Worm (Caenorhabditis elegans) whole organism, L1 larva: ENCODE measurements around the gene F59E12.17.

Source experiments
- Y116A8C.19 ChIP-seq: sonication (generic microtip); optimal IDR thresholded peaks from 2 replicates; lab custom pipeline; 2016; ENCODE audit warnings: missing compliant biosample characterization, missing genetic modification characterization, borderline replicate concordance
- aha-1 ChIP-seq: fragments of 150-350 bp; optimal IDR thresholded peaks from 2 replicates; lab custom pipeline; 2014; ENCODE audit warnings: missing biosample characterization, missing genetic modification characterization
- aly-2 ChIP-seq: fragments of 150-350 bp; optimal IDR thresholded peaks from 2 replicates; lab custom pipeline; 2014; ENCODE audit warnings: missing biosample characterization, missing genetic modification characterization
- ama-1 ChIP-seq: fragments of 150-350 bp; optimal IDR thresholded peaks from 2 replicates; lab custom pipeline; 2014
- blmp-1 ChIP-seq: fragments of 150-350 bp; optimal IDR thresholded peaks from 2 replicates; lab custom pipeline; 2014; ENCODE audit warnings: missing biosample characterization, missing genetic modification characterization
- ceh-90 ChIP-seq: sonication (generic microtip); optimal IDR thresholded peaks from 2 replicates; lab custom pipeline; 2016; ENCODE audit warnings: missing genetic modification characterization, missing compliant biosample characterization
- dpl-1 ChIP-seq, 3 experiments: fragments of 150-350 bp in 2 of 3; sonication (generic microtip) in 1 of 3; optimal IDR thresholded peaks; 2 replicates each; lab custom pipeline; 2014 to 2017; ENCODE audit warnings: missing biosample characterization in 3 of 3, missing genetic modification characterization in 3 of 3, missing genetic modification reagents in 3 of 3
- dsc-1 ChIP-seq: sonication (generic microtip); optimal IDR thresholded peaks from 2 replicates; lab custom pipeline; 2016; ENCODE audit warnings: mild to moderate bottlenecking, missing genetic modification characterization, missing compliant biosample characterization
- efl-1 ChIP-seq, 4 experiments: fragments of 150-350 bp; optimal IDR thresholded peaks in 3 of 4; peaks in 1 of 4; 1 replicate in 1 of 4; 2 replicates in 3 of 4; lab custom pipeline; 2014; ENCODE audit warnings: missing biosample characterization in 2 of 4, missing genetic modification characterization in 2 of 4, missing genetic modification reagents in 2 of 4
- elt-2 ChIP-seq: sonication (generic microtip); optimal IDR thresholded peaks from 2 replicates; lab custom pipeline; 2016; ENCODE audit warnings: missing genetic modification characterization, mild to moderate bottlenecking, inconsistent platforms, missing compliant biosample characterization, missing genetic modification reagents
- fkh-4 ChIP-seq: sonication (generic microtip); optimal IDR thresholded peaks from 2 replicates; lab custom pipeline; 2016; ENCODE audit warnings: missing compliant biosample characterization, missing genetic modification characterization, borderline replicate concordance
- fkh-8 ChIP-seq: sonication (generic microtip); optimal IDR thresholded peaks from 2 replicates; lab custom pipeline; 2016; ENCODE audit warnings: mild to moderate bottlenecking, missing genetic modification characterization, missing compliant biosample characterization
- fos-1 ChIP-seq: fragments of 150-350 bp; optimal IDR thresholded peaks from 2 replicates; lab custom pipeline; 2014; ENCODE audit warnings: missing biosample characterization, missing genetic modification characterization
- hpl-2 ChIP-seq: fragments of 150-350 bp; optimal IDR thresholded peaks from 2 replicates; lab custom pipeline; 2014; ENCODE audit warnings: missing biosample characterization, missing genetic modification reagents, missing genetic modification characterization
- irx-1 ChIP-seq: sonication (generic microtip); optimal IDR thresholded peaks from 2 replicates; lab custom pipeline; 2016; ENCODE audit warnings: missing genetic modification characterization, missing compliant biosample characterization
- isw-1 ChIP-seq: fragments of 200-800 bp; sonication (Bioruptor generic); IDR thresholded peaks from 2 replicates; pipeline ENCODE4 v1.3.6; 2022; ENCODE audit warnings: missing genetic modification characterization, missing compliant biosample characterization
- jun-1 ChIP-seq: fragments of 150-350 bp; optimal IDR thresholded peaks from 2 replicates; lab custom pipeline; 2014; ENCODE audit warnings: missing biosample characterization, missing genetic modification reagents, missing genetic modification characterization
- lin-13 ChIP-seq: fragments of 150-350 bp; optimal IDR thresholded peaks from 2 replicates; lab custom pipeline; 2014; ENCODE audit warnings: missing biosample characterization, missing genetic modification reagents, missing genetic modification characterization
- lin-14 ChIP-seq: fragments of 200-800 bp; sonication (Bioruptor generic); optimal IDR thresholded peaks from 2 replicates; lab custom pipeline; 2018; ENCODE audit warnings: mild to moderate bottlenecking, missing genetic modification characterization, moderate library complexity, missing compliant biosample characterization
- lin-35 ChIP-seq, 2 experiments: fragments of 150-350 bp; optimal IDR thresholded peaks; 2 replicates each; lab custom pipeline; 2014; ENCODE audit warnings: missing biosample characterization in 2 of 2, missing genetic modification characterization in 2 of 2, missing genetic modification reagents in 2 of 2
- lir-3 ChIP-seq: sonication (generic microtip); optimal IDR thresholded peaks from 2 replicates; lab custom pipeline; 2016; ENCODE audit warnings: mild to moderate bottlenecking, missing genetic modification characterization, moderate library complexity, missing compliant biosample characterization; ENCODE audit not compliant: poor library complexity
- lsy-2 ChIP-seq, 2 experiments: fragments of 150-350 bp; optimal IDR thresholded peaks; 2 replicates each; lab custom pipeline; 2014; ENCODE audit warnings: missing biosample characterization in 2 of 2, missing genetic modification characterization in 2 of 2
- mab-9 ChIP-seq: fragments of 200-800 bp; sonication (Bioruptor generic); IDR thresholded peaks from 2 replicates; pipeline ENCODE4 v1.3.6; 2022; ENCODE audit warnings: missing genetic modification reagents, missing genetic modification characterization, missing compliant biosample characterization
- mdl-1 ChIP-seq, 2 experiments: fragments of 150-350 bp; optimal IDR thresholded peaks; 2 replicates each; lab custom pipeline; 2014 to 2017; ENCODE audit warnings: missing biosample characterization in 2 of 2, missing genetic modification characterization in 2 of 2, inconsistent platforms in 1 of 2
- mep-1 ChIP-seq: fragments of 150-350 bp; optimal IDR thresholded peaks from 2 replicates; lab custom pipeline; 2014; ENCODE audit warnings: missing biosample characterization, missing genetic modification characterization
- nhr-11 ChIP-seq: fragments of 150-350 bp; optimal IDR thresholded peaks from 2 replicates; lab custom pipeline; 2014; ENCODE audit warnings: missing biosample characterization, missing genetic modification characterization
- nhr-12 ChIP-seq: sonication (generic microtip); optimal IDR thresholded peaks from 2 replicates; lab custom pipeline; 2017; ENCODE audit warnings: missing biosample characterization, missing genetic modification characterization
- nhr-28 ChIP-seq: fragments of 150-350 bp; optimal IDR thresholded peaks from 2 replicates; lab custom pipeline; 2014; ENCODE audit warnings: missing biosample characterization, missing genetic modification characterization
- nhr-47 ChIP-seq: sonication (generic microtip); optimal IDR thresholded peaks from 2 replicates; lab custom pipeline; 2016; ENCODE audit warnings: mild to moderate bottlenecking, missing genetic modification characterization, moderate library complexity, missing compliant biosample characterization
- nhr-71 ChIP-seq: sonication (generic microtip); optimal IDR thresholded peaks from 2 replicates; lab custom pipeline; 2016; ENCODE audit warnings: mild to moderate bottlenecking, missing genetic modification characterization, moderate library complexity, missing compliant biosample characterization
- nhr-77 ChIP-seq: fragments of 150-350 bp; optimal IDR thresholded peaks from 2 replicates; lab custom pipeline; 2014; ENCODE audit warnings: missing biosample characterization, missing genetic modification characterization
- nhr-85 ChIP-seq: sonication (generic microtip); peaks from one replicate; lab custom pipeline; 2016; ENCODE audit warnings: missing genetic modification characterization, inconsistent platforms, missing compliant biosample characterization
- nhr-90 ChIP-seq: sonication (generic microtip); optimal IDR thresholded peaks from 2 replicates; lab custom pipeline; 2016; ENCODE audit warnings: mild to moderate bottlenecking, missing genetic modification characterization, missing compliant biosample characterization; ENCODE audit not compliant: poor library complexity
- pag-3 ChIP-seq: sonication (generic microtip); optimal IDR thresholded peaks from 2 replicates; lab custom pipeline; 2017; ENCODE audit warnings: missing genetic modification characterization, mild to moderate bottlenecking, missing compliant biosample characterization, antibody characterized with exemption, borderline replicate concordance; ENCODE audit not compliant: insufficient read depth
- pqm-1 ChIP-seq: sonication (generic microtip); optimal IDR thresholded peaks from 3 replicates; lab custom pipeline; 2017; ENCODE audit warnings: missing biosample characterization, missing genetic modification characterization
- snpc-4 ChIP-seq: fragments of 150-350 bp; optimal IDR thresholded peaks from 2 replicates; lab custom pipeline; 2014; ENCODE audit warnings: missing biosample characterization, missing genetic modification characterization
- tlp-1 ChIP-seq: fragments of 150-350 bp; optimal IDR thresholded peaks from 2 replicates; lab custom pipeline; 2014; ENCODE audit warnings: missing biosample characterization, missing genetic modification characterization
- unc-130 ChIP-seq: fragments of 150-350 bp; optimal IDR thresholded peaks from 2 replicates; lab custom pipeline; 2017; ENCODE audit warnings: missing biosample characterization, missing genetic modification characterization, inconsistent platforms
- unc-86 ChIP-seq: sonication (generic microtip); optimal IDR thresholded peaks from 2 replicates; lab custom pipeline; 2016; ENCODE audit warnings: missing genetic modification characterization, missing compliant biosample characterization
- unc-98 ChIP-seq: fragments of 200-800 bp; sonication (Bioruptor generic); IDR thresholded peaks from 2 replicates; pipeline ENCODE4 v1.3.6; 2022; ENCODE audit warnings: missing genetic modification characterization, missing compliant biosample characterization
- xbp-1 ChIP-seq: sonication (generic microtip); optimal IDR thresholded peaks from 2 replicates; lab custom pipeline; 2016; ENCODE audit warnings: missing genetic modification characterization, missing compliant biosample characterization
- zag-1 ChIP-seq: fragments of 150-350 bp; optimal IDR thresholded peaks from 2 replicates; lab custom pipeline; 2014; ENCODE audit warnings: missing biosample characterization, missing genetic modification characterization
- ztf-11 ChIP-seq, 2 experiments: sonication (generic microtip); optimal IDR thresholded peaks; 2 replicates each; lab custom pipeline; 2016 to 2017; ENCODE audit warnings: missing genetic modification characterization in 2 of 2, missing biosample characterization in 1 of 2, missing compliant biosample characterization in 1 of 2

Gene F59E12.17

DNA sequence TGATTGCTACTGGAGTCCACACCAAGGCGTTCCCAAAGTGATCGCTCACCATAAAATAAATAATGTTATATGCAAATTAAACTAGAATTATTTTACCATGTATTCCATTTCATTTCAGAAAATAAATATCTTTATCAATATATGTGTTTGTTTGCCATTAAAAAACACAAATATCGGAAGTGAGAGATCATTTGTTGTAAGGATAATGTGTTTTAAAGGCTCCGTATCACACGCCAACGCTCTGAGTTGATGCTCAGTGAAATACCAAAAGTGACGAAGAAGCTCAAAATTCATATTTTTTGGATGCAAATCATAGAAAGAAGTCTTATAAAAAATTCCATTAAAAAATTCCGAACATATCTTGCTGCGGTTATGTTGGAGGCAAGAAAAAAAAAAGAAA is 46.9 kb upstream of the F59E12.17 start:
- TF ChIP-seq snpc-4 (tag; lab: Kevin White, UChicago) = no peak
- no peak for TF ChIP-seq tlp-1 (tag; lab: Kevin White, UChicago)
- TF ChIP-seq irx-1 (tag; lab: Kevin White, UChicago) = no peak
- TF ChIP-seq ama-1 (lab: Kevin White, UChicago) = no peak
- TF ChIP-seq fkh-8 = no peak
- TF ChIP-seq blmp-1 = no peak
- TF ChIP-seq nhr-90 = no peak
- TF ChIP-seq fos-1 (tag; lab: Kevin White, UChicago) = no peak
- TF ChIP-seq, all 84 proteins: peak for 0

ce11 chrII:5694798-5695197 is 45.5 kb upstream of the F59E12.17 start, which contains the start of gene C25H3.14:
Gene C25H3.14 (plus strand): TSS chrII:5695098.
- TF ChIP-seq unc-86 (tag; lab: Kevin White, UChicago) (no peak), ama-1 (lab: Kevin White, UChicago) (no peak), nhr-71 (tag; lab: Kevin White, UChicago) (no peak), snpc-4 (tag; lab: Kevin White, UChicago) (no peak), lir-3 (tag; lab: Kevin White, UChicago) (no peak), nhr-12 (tag; lab: Kevin White, UChicago) (no peak), nhr-11 (tag; lab: Kevin White, UChicago) (no peak), nhr-47 (tag; lab: Kevin White, UChicago) (no peak), elt-2 (tag; lab: Kevin White, UChicago) (no peak), fkh-4 (no peak), lin-35 (GFP tag; optimal IDR thresholded peaks at IDR 0.05; lab: Kevin White, UChicago) (no peak), lin-13 (GFP tag; lab: Kevin White, UChicago) (no peak), pag-3 (tag; lab: Kevin White, UChicago) (no peak), unc-130 (tag; lab: Kevin White, UChicago) (no peak), nhr-28 (tag; lab: Kevin White, UChicago) (no peak), ceh-90 (tag; lab: Kevin White, UChicago) (no peak), lin-14 (GFP tag; lab: Kevin White, UChicago) (no peak)
- TF ChIP-seq, all 84 proteins: peak for 0

DNA sequence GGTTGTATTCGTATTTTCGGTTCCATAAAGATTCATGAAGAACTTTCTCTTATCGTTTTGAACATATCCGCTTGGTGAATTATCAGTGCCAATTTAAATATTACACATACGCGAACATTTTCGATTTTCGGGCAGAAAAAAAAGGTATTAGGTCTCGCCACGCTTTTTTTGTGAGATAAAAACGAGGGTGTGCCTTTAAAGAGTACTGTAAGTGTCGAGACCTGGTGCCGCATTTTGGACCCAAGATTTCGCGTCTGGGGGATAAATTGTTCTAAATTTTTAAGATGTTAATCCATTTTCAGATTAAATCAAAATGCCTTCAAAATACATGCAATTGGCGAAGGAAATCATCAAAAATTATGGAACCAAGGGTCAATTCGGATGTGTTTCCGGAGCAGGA is 44.6 kb upstream of the F59E12.17 start, which contains the start of gene C25H3.3:
Gene C25H3.3 (plus strand): TSS at position 301 of the 400 bp plus-strand sequence.
- TF ChIP-seq unc-86 (tag; lab: Kevin White, UChicago) (no peak), efl-1 (optimal IDR thresholded peaks at IDR 0.05; lab: Kevin White, UChicago) (no peak), efl-1 (GFP tag; optimal IDR thresholded peaks at IDR 0.05 in 1 of 2; lab: Kevin White, UChicago) (peak in 1 of 2 experiments; percentile 61)

ce11 chrII:5691216-5691771 is 42.0 kb upstream of the F59E12.17 start, which contains the start of the genes ndub-5 and eif-2D:
Gene ndub-5 (minus strand): TSS chrII:5691353.
Gene eif-2D (plus strand): TSS chrII:5691721.
- TF ChIP-seq mdl-1 (tag; optimal IDR thresholded peaks at IDR 0.05; lab: Kevin White, UChicago) (no peak), dsc-1 (tag; lab: Kevin White, UChicago) (no peak), aly-2 (no peak), zag-1 (tag; lab: Kevin White, UChicago) (no peak), efl-1 (optimal IDR thresholded peaks at IDR 0.05; lab: Kevin White, UChicago) (no peak), efl-1 (GFP tag; optimal IDR thresholded peaks at IDR 0.05 in 1 of 2; lab: Kevin White, UChicago) (peak in 1 of 2 experiments; percentile 79), ceh-90 (tag; lab: Kevin White, UChicago) (no peak), nhr-71 (tag; lab: Kevin White, UChicago) (peak; percentile 12), isw-1 (GFP tag; lab: Robert Waterston, UW) (no peak), jun-1 (tag; lab: Kevin White, UChicago) (no peak), nhr-85 (tag; lab: Kevin White, UChicago) (no peak), nhr-90 (no peak), lsy-2 (tag; optimal IDR thresholded peaks at IDR 0.05; lab: Kevin White, UChicago) (peak in 1 of 2 experiments; percentile 36), Y116A8C.19 (tag; lab: Kevin White, UChicago) (no peak), aha-1 (tag; lab: Kevin White, UChicago) (no peak), dpl-1 (GFP tag; optimal IDR thresholded peaks at IDR 0.05; lab: Kevin White, UChicago) (peak in 1 of 3 experiments; percentile 38), mab-9 (GFP tag; lab: Robert Waterston, UW) (no peak), nhr-77 (no peak), nhr-47 (tag; lab: Kevin White, UChicago) (no peak), ztf-11 (tag; optimal IDR thresholded peaks at IDR 0.05; lab: Kevin White, UChicago) (no peak), unc-98 (no peak), hpl-2 (GFP tag; lab: Kevin White, UChicago) (no peak), xbp-1 (tag; lab: Kevin White, UChicago) (no peak), lin-14 (GFP tag; lab: Kevin White, UChicago) (peak; percentile 19), lin-35 (GFP tag; optimal IDR thresholded peaks at IDR 0.05; lab: Kevin White, UChicago) (peak in 1 of 2 experiments; percentile 25), pqm-1 (no peak), mep-1 (tag; lab: Kevin White, UChicago) (no peak)
